Worm (Caenorhabditis elegans) whole organism, early embryonic: ENCODE measurements around the gene T12G3.6.

Source experiments
- B0310.2 ChIP-seq: sonication (generic microtip); optimal IDR thresholded peaks from 2 replicates; lab custom pipeline; 2016; ENCODE audit warnings: mild to moderate bottlenecking, missing genetic modification characterization, missing compliant biosample characterization
- F13C5.2 ChIP-seq: sonication (generic microtip); optimal IDR thresholded peaks from 2 replicates; lab custom pipeline; 2017; ENCODE audit warnings: mild to moderate bottlenecking, missing genetic modification characterization, inconsistent platforms, missing compliant biosample characterization
- aly-1 ChIP-seq: sonication (generic microtip); optimal IDR thresholded peaks from 2 replicates; lab custom pipeline; 2016; ENCODE audit warnings: missing genetic modification characterization, missing compliant biosample characterization
- ama-1 ChIP-seq: fragments of 150-350 bp; optimal IDR thresholded peaks from 2 replicates; lab custom pipeline; 2014
- ceh-13 ChIP-seq: fragments of 200-800 bp; sonication (Bioruptor generic); optimal IDR thresholded peaks from 2 replicates; lab custom pipeline; 2018; ENCODE audit warnings: mild to moderate bottlenecking, missing genetic modification characterization, missing compliant biosample characterization
- flt-1 ChIP-seq: fragments of 200-800 bp; sonication (Bioruptor generic); IDR thresholded peaks from 2 replicates; pipeline ENCODE4 v1.3.6; 2022; ENCODE audit warnings: missing genetic modification characterization, missing compliant biosample characterization
- hmg-4 ChIP-seq: fragments of 200-800 bp; sonication (Bioruptor generic); optimal IDR thresholded peaks from 2 replicates; lab custom pipeline; 2018; ENCODE audit warnings: mild to moderate bottlenecking, missing genetic modification characterization, missing compliant biosample characterization
- hnd-1 ChIP-seq: sonication (generic microtip); optimal IDR thresholded peaks from 2 replicates; lab custom pipeline; 2016; ENCODE audit warnings: missing genetic modification characterization, missing compliant biosample characterization
- scrt-1 ChIP-seq: fragments of 200-800 bp; sonication (Bioruptor generic); IDR thresholded peaks from 2 replicates; pipeline ENCODE4 v1.3.6; 2022; ENCODE audit warnings: missing genetic modification characterization, missing compliant biosample characterization
- sea-1 ChIP-seq: fragments of 200-800 bp; sonication (Bioruptor generic); conservative IDR thresholded peaks from 2 replicates; pipeline ENCODE4 v1.3.6; 2022; ENCODE audit warnings: missing genetic modification characterization, missing compliant biosample characterization
- tbx-11 ChIP-seq: fragments of 200-800 bp; sonication (Bioruptor generic); IDR thresholded peaks from 2 replicates; pipeline ENCODE4 v1.3.6; 2022; ENCODE audit warnings: missing genetic modification characterization, missing compliant biosample characterization
- tra-4 ChIP-seq: sonication (generic microtip); optimal IDR thresholded peaks from 2 replicates; lab custom pipeline; 2017; ENCODE audit warnings: missing genetic modification characterization, missing compliant biosample characterization

- TF ChIP-seq tra-4 (tag; lab: Kevin White, UChicago) (no peak), ama-1 (no peak), B0310.2 (tag; lab: Kevin White, UChicago) (no peak), scrt-1 (GFP tag; lab: Robert Waterston, UW) (no peak), hmg-4 (no peak), tbx-11 (no peak), F13C5.2 (tag; lab: Kevin White, UChicago) (no peak), flt-1 (GFP tag; lab: Robert Waterston, UW) (no peak), hnd-1 (tag; lab: Kevin White, UChicago) (no peak), aly-1 (no peak), sea-1 (no peak), ceh-13 (GFP tag; lab: Kevin White, UChicago) (no peak)
Observed at ce11 chrIV:12080807-12081206, 49.7 kb upstream of the T12G3.6 start.
